Fruit fly (Drosophila melanogaster) whole organism, wandering third instar larva: ENCODE data around the gene Boh1.

Experiments used
- Dif ChIP-seq: fragments of 200-275, 200-300 bp; sonication (Bioruptor generic); optimal IDR thresholded peaks from 2 replicates; lab custom pipeline; 2018; ENCODE audit warnings: missing biosample characterization, missing genetic modification characterization; ENCODE audit not compliant: partially characterized antibody
- Hr78 ChIP-seq: fragments of >200 bp; optimal IDR thresholded peaks from 2 replicates; lab custom pipeline; 2017; ENCODE audit warnings: missing biosample characterization, missing genetic modification characterization
- OdsH ChIP-seq: fragments of 200-800 bp; sonication (Bioruptor generic); optimal IDR thresholded peaks from 2 replicates; lab custom pipeline; 2016; ENCODE audit warnings: missing biosample characterization, mild to moderate bottlenecking, missing genetic modification characterization
- dmrt93B ChIP-seq: fragments of 200-800 bp; sonication (Bioruptor generic); optimal IDR thresholded peaks from 2 replicates; lab custom pipeline; 2018; ENCODE audit warnings: missing biosample characterization, mild to moderate bottlenecking, missing genetic modification characterization
- pan ChIP-seq: fragments of >200 bp; optimal IDR thresholded peaks from 2 replicates; lab custom pipeline; 2017
- rgr ChIP-seq: fragments of 200-800 bp; sonication (Bioruptor generic); optimal IDR thresholded peaks from 3 replicates; lab custom pipeline; 2016; ENCODE audit warnings: missing biosample characterization, mild to moderate bottlenecking, missing genetic modification characterization
- sv ChIP-seq: fragments of 200-800 bp; sonication (Bioruptor generic); optimal IDR thresholded peaks from 3 replicates; lab custom pipeline; 2016; ENCODE audit warnings: missing biosample characterization, missing genetic modification characterization
- tai ChIP-seq: sonication (Bioruptor generic); optimal IDR thresholded peaks from 2 replicates; lab custom pipeline; 2016; ENCODE audit warnings: missing biosample characterization, missing genetic modification characterization
- usp ChIP-seq: fragments of >200 bp; optimal IDR thresholded peaks from 2 replicates; lab custom pipeline; 2017; ENCODE audit warnings: missing biosample characterization, missing genetic modification characterization

DNA sequence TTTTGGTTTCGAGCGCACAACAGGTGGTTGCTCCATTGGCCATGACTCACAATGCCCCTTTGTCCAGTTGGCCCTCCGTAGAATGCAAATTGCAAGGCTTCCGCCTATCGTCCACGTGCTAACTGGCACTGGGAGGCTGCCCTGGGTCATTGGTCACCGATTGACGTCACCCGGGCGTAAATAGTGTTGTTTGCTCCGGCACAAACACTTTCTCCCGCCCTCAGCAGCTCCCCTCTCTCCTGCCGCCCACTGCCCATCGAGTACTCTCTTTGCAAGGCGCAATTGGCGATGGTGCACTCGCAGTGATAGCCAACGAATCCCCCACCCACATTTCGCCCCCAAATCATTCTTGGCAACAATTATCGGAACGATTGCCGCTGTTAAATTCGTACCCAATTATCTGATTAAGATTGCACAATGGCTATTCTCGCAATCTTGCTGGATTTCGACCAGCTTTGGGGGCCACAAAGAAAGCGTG lies 7.5 kb upstream of the Boh1 start:
- TF ChIP-seq Dif (GFP tag; lab: Kevin White, UChicago): no peak
- no peak for TF ChIP-seq sv (GFP tag; lab: Kevin White, UChicago)
- TF ChIP-seq tai (GFP tag; lab: Kevin White, UChicago): no peak
- no peak for TF ChIP-seq rgr (GFP tag; lab: Kevin White, UChicago)
- no peak for TF ChIP-seq pan
- TF ChIP-seq OdsH: no peak
- TF ChIP-seq dmrt93B (GFP tag; lab: Kevin White, UChicago): no peak
- TF ChIP-seq usp (GFP tag; lab: Kevin White, UChicago): no peak
- no peak for TF ChIP-seq Hr78 (GFP tag; lab: Kevin White, UChicago)
